Fruit fly (Drosophila melanogaster): ENCODE data around the gene pum.

pum gene

dm6 chr3R:9031797-9032418 is 205.6 kb downstream of the pum start (continued):
- no peak for TF ChIP-seq dan (GFP tag; IDR thresholded peaks at IDR 0.05)
- peak; percentile 70 for TF ChIP-seq bab2 (GFP tag; optimal IDR thresholded peaks at IDR 0.05)
- peak; percentile 57 for TF ChIP-seq CG16815 (GFP tag; optimal IDR thresholded peaks at IDR 0.05)
- TF ChIP-seq odd (GFP tag; optimal IDR thresholded peaks at IDR 0.05) = peak; percentile 69
- peak; percentile 82 for TF ChIP-seq pum (GFP tag; optimal IDR thresholded peaks at IDR 0.05)
- TF ChIP-seq Dip2 (GFP tag; IDR thresholded peaks at IDR 0.05) = peak; percentile 38; the same call in 1 of the 2 replicates
- TF ChIP-seq tap (tag; optimal IDR thresholded peaks at IDR 0.05) = peak; percentile 88
- TF ChIP-seq pros (GFP tag; optimal IDR thresholded peaks at IDR 0.05) = peak; percentile 46
- TF ChIP-seq Fer2 (tag; optimal IDR thresholded peaks at IDR 0.05) = peak; percentile 49
- no peak for TF ChIP-seq Trl (optimal IDR thresholded peaks at IDR 0.05)
- TF ChIP-seq Trl (GFP tag; optimal IDR thresholded peaks at IDR 0.05) = peak; percentile 85
- no peak for TF ChIP-seq Dll (GFP tag; IDR thresholded peaks at IDR 0.05; ENCODE audit: partially characterized antibody)
- no peak for TF ChIP-seq nerfin-2 (GFP tag; IDR thresholded peaks at IDR 0.05; ENCODE audit: partially characterized antibody)
- TF ChIP-seq zen (tag; optimal IDR thresholded peaks at IDR 0.05) = peak; percentile 65
- TF ChIP-seq CG12744 (GFP tag; optimal IDR thresholded peaks at IDR 0.05) = peak; percentile 44
- TF ChIP-seq hbn (GFP tag; IDR thresholded peaks at IDR 0.05; ENCODE audit: partially characterized antibody) = no peak
- peak; percentile 92 for TF ChIP-seq CG18599 (GFP tag; optimal IDR thresholded peaks at IDR 0.05)
- peak; percentile 82 for TF ChIP-seq Hr3 (GFP tag; optimal IDR thresholded peaks at IDR 0.05)
- peak; percentile 87 for TF ChIP-seq fd96Cb (tag; optimal IDR thresholded peaks at IDR 0.05)
- peak; percentile 14 for TF ChIP-seq TFAM (GFP tag; optimal IDR thresholded peaks at IDR 0.05)
- TF ChIP-seq Drgx (GFP tag; IDR thresholded peaks at IDR 0.05) = peak; percentile 99
- TF ChIP-seq Hmx (GFP tag; optimal IDR thresholded peaks at IDR 0.05) = peak; percentile 53
- TF ChIP-seq oc (tag; optimal IDR thresholded peaks at IDR 0.05) = peak; percentile 92
- TF ChIP-seq CG9437 (GFP tag; optimal IDR thresholded peaks at IDR 0.05) = peak; percentile 69
- peak; percentile 91 for TF ChIP-seq CG15269 (tag; optimal IDR thresholded peaks at IDR 0.05)
- peak; percentile 74; the same call in 2 of the 3 replicates for TF ChIP-seq CG6175 (GFP tag; IDR thresholded peaks at IDR 0.05)
- TF ChIP-seq hth (optimal IDR thresholded peaks at IDR 0.05) = no peak
- TF ChIP-seq CG2875 (GFP tag; optimal IDR thresholded peaks at IDR 0.05) = peak; percentile 78
- no peak for TF ChIP-seq Scr (GFP tag; IDR thresholded peaks at IDR 0.05; ENCODE audit: partially characterized antibody)
- TF ChIP-seq E2f1 (GFP tag; IDR thresholded peaks at IDR 0.05) = peak; percentile 86
- TF ChIP-seq CG3281 (GFP tag; optimal IDR thresholded peaks at IDR 0.05) = peak; percentile 85
- TF ChIP-seq CG4854 (GFP tag; optimal IDR thresholded peaks at IDR 0.05) = peak; percentile 80
- peak; percentile 32 for TF ChIP-seq Sry-β (GFP tag; optimal IDR thresholded peaks at IDR 0.05)
- peak; percentile 91 for TF ChIP-seq CG14014 (GFP tag; IDR thresholded peaks at IDR 0.05)
- TF ChIP-seq YL-1 (GFP tag; optimal IDR thresholded peaks at IDR 0.05) = peak; percentile 16
- peak; percentile 94 for TF ChIP-seq seq (GFP tag; IDR thresholded peaks at IDR 0.05)
- peak; percentile 91 for TF ChIP-seq NfI (GFP tag; optimal IDR thresholded peaks at IDR 0.05)
- TF ChIP-seq Vsx1 (GFP tag; optimal IDR thresholded peaks at IDR 0.05) = peak; percentile 67
- peak; percentile 86 for TF ChIP-seq CG12659 (GFP tag; optimal IDR thresholded peaks at IDR 0.05)
- TF ChIP-seq tin (GFP tag; optimal IDR thresholded peaks at IDR 0.05) = peak; percentile 86
- TF ChIP-seq CG9932 (GFP tag; IDR thresholded peaks at IDR 0.05) = peak; percentile 87
- peak; percentile 62 for TF ChIP-seq CG15073 (GFP tag; optimal IDR thresholded peaks at IDR 0.05)
- TF ChIP-seq CG5245 (GFP tag; optimal IDR thresholded peaks at IDR 0.05) = peak; percentile 85
- TF ChIP-seq grn (GFP tag; optimal IDR thresholded peaks at IDR 0.05) = no peak
- peak; percentile 92 for TF ChIP-seq vvl (GFP tag; IDR thresholded peaks at IDR 0.05)
- TF ChIP-seq BtbVII (GFP tag; optimal IDR thresholded peaks at IDR 0.05) = peak; percentile 85
- TF ChIP-seq zf30C (GFP tag; optimal IDR thresholded peaks at IDR 0.05) = no peak
- peak; percentile 47 for TF ChIP-seq CG3995 (GFP tag; optimal IDR thresholded peaks at IDR 0.05)
- TF ChIP-seq bowl (GFP tag; IDR thresholded peaks at IDR 0.05) = peak; percentile 82
- TF ChIP-seq gem (tag; optimal IDR thresholded peaks at IDR 0.05) = peak; percentile 91
